Fruit fly (Drosophila melanogaster): ENCODE measurements around the gene Or85d.
A peak's percentile ranks its signal among the peaks of the same experiment; 100 is the strongest.

The Or85d gene

DNA sequence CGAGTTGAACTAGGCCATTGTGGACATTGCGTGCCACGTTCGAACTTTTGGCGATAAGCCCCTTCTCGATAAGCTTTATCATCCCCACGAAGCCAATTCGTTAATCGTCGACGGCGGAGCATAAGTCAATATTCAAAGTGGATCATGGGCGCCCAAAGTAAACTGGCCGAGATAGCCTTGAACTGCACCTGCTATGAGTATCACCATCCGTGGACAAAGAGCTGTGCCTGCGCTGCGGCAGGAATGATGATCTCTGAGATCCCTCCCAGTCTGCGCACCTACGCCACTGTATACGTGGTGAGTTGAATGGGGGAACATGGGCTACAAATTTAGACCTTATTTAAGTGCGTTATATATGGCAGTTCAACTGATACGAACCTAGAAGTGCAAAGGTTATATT lies 28.1 kb upstream of the Or85d start (continued):
- TF ChIP-seq Aef1 (GFP tag; IDR thresholded peaks at IDR 0.05) (peak; percentile 18; the same call in 1 of the 3 replicates), CG7372 (GFP tag; IDR thresholded peaks at IDR 0.05) (0 out of 2 replicates have a peak, but pooled peaks have one; percentile 22), CG13775 (GFP tag; optimal IDR thresholded peaks at IDR 0.05) (no peak), HmgZ (tag; optimal IDR thresholded peaks at IDR 0.05) (no peak), so (GFP tag; IDR thresholded peaks at IDR 0.05) (0 out of 3 replicates have a peak, but pooled peaks have one; percentile 26), CG18599 (GFP tag; optimal IDR thresholded peaks at IDR 0.05) (peak; percentile 66), dmrt11E (tag; optimal IDR thresholded peaks at IDR 0.05) (no peak), row (GFP tag; IDR thresholded peaks at IDR 0.05) (peak; percentile 54; the same call in 2 of the 3 replicates), sr (GFP tag; IDR thresholded peaks at IDR 0.05) (0 out of 3 replicates have a peak, but pooled peaks have one; percentile 11), danr (GFP tag; IDR thresholded peaks at IDR 0.05) (peak; percentile 52; the same call in 1 of the 2 replicates), NC2β (GFP tag; optimal IDR thresholded peaks at IDR 0.05) (no peak), CG17385 (GFP tag; optimal IDR thresholded peaks at IDR 0.05) (peak; percentile 25), CG7839 (tag; optimal IDR thresholded peaks at IDR 0.05) (peak; percentile 50), Lhr (GFP tag; optimal IDR thresholded peaks at IDR 0.05) (no peak), Hr78 (GFP tag; optimal IDR thresholded peaks at IDR 0.05) (peak in 1 of 2 experiments; percentile 50), schlank (tag; optimal IDR thresholded peaks at IDR 0.05) (peak; percentile 22), Opbp (GFP tag; IDR thresholded peaks at IDR 0.05; ENCODE audit: partially characterized antibody) (no peak)

dm6 chr3R:8528862-8529261 lies 23.5 kb upstream of the Or85d start, which contains the start of gene CG11741:
Gene CG11741 (minus strand): TSS chr3R:8528877.
- no peak for TF ChIP-seq her (GFP tag; optimal IDR thresholded peaks at IDR 0.05)
- TF ChIP-seq lab (GFP tag; optimal IDR thresholded peaks at IDR 0.05): no peak
- TF ChIP-seq Deaf1 (tag; optimal IDR thresholded peaks at IDR 0.05): peak; percentile 90
- TF ChIP-seq CTCF (GFP tag; optimal IDR thresholded peaks at IDR 0.05): no peak
- no peak for TF ChIP-seq lov (optimal IDR thresholded peaks at IDR 0.05)
- TF ChIP-seq lov (GFP tag; IDR thresholded peaks at IDR 0.05): 0 out of 3 replicates have a peak, but pooled peaks have one; percentile 27
- no peak for TF ChIP-seq Ets65A (GFP tag)
- no peak for TF ChIP-seq YL-1 (GFP tag; optimal IDR thresholded peaks at IDR 0.05)
- no peak for TF ChIP-seq stc (GFP tag; IDR thresholded peaks at IDR 0.05)
- TF ChIP-seq aop (GFP tag; IDR thresholded peaks at IDR 0.05): no peak
- TF ChIP-seq fu2 (GFP tag; optimal IDR thresholded peaks at IDR 0.05): no peak
- no peak for TF ChIP-seq CG12219 (GFP tag; optimal IDR thresholded peaks at IDR 0.05)
- no peak for TF ChIP-seq fd102C (GFP tag; optimal IDR thresholded peaks at IDR 0.05)
- peak; percentile 98 for TF ChIP-seq CG11504 (tag; optimal IDR thresholded peaks at IDR 0.05)
- no peak for TF ChIP-seq CG8089 (GFP tag; optimal IDR thresholded peaks at IDR 0.05)
- peak; percentile 96 for TF ChIP-seq CG5180 (GFP tag; optimal IDR thresholded peaks at IDR 0.05)
- no peak for TF ChIP-seq CG13424 (tag; optimal IDR thresholded peaks at IDR 0.05)
- no peak for TF ChIP-seq esg (GFP tag; conservative IDR thresholded peaks at IDR 0.05)
- TF ChIP-seq CG5953 (GFP tag; IDR thresholded peaks at IDR 0.05): no peak
- no peak for TF ChIP-seq sna (GFP tag; IDR thresholded peaks at IDR 0.05; ENCODE audit: partially characterized antibody)
- TF ChIP-seq Side (GFP tag; optimal IDR thresholded peaks at IDR 0.05): no peak
- no peak for TF ChIP-seq sqz (GFP tag; optimal IDR thresholded peaks at IDR 0.05)
- TF ChIP-seq HLHmδ (GFP tag; optimal IDR thresholded peaks at IDR 0.05): no peak
- TF ChIP-seq CG9797 (GFP tag; optimal IDR thresholded peaks at IDR 0.05): no peak
- TF ChIP-seq unc-4 (GFP tag; IDR thresholded peaks at IDR 0.05; ENCODE audit: partially characterized antibody): no peak
- no peak for TF ChIP-seq Mes4 (GFP tag; optimal IDR thresholded peaks at IDR 0.05)
- TF ChIP-seq CG11085 (GFP tag; IDR thresholded peaks at IDR 0.05): no peak
- TF ChIP-seq chinmo (GFP tag; IDR thresholded peaks at IDR 0.05; ENCODE audit: partially characterized antibody): 0 out of 4 replicates have a peak, but pooled peaks have one; percentile 47
- no peak for TF ChIP-seq exex (tag; optimal IDR thresholded peaks at IDR 0.05)
- TF ChIP-seq CG9876 (GFP tag; optimal IDR thresholded peaks at IDR 0.05): no peak
- peak; percentile 89 for TF ChIP-seq cwo (GFP tag; optimal IDR thresholded peaks at IDR 0.05)
- TF ChIP-seq z (GFP tag; IDR thresholded peaks at IDR 0.05): peak; percentile 89
- TF ChIP-seq CG6689 (GFP tag; IDR thresholded peaks at IDR 0.05): no peak
- no peak for TF ChIP-seq CG34376 (GFP tag; optimal IDR thresholded peaks at IDR 0.05)

Measured in whole organism, embryonic.